Worm (Caenorhabditis elegans): Measurements from ENCODE around the gene lyst-1.

DNA sequence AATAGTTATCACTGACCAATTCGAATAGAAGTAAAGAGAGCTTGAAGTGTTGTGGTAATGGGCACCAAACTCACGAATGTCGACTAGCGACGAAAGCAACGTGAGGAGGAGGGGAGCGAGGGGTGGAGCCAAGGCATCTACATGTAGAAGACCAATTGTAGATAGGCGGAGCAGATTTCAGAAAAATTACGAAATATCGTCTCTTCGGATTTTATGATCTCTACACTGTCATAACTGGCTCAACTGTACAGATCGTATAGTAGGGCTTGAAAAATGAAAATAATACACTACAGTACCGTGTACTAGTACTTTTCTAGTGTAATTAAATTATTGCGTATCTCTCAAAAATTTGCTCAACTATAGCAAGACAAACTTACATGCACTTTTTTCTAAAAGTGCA is 47.9 kb downstream of the lyst-1 start, which contains the start of gene W03G11.4:
- TF ChIP-seq snpc-4 (tag; optimal IDR thresholded peaks at IDR 0.05): no peak
- TF ChIP-seq unc-62 (GFP tag; optimal IDR thresholded peaks at IDR 0.05): no peak
- no peak for TF ChIP-seq elt-1 (tag; optimal IDR thresholded peaks at IDR 0.05; ENCODE audit: borderline replicate concordance, insufficient read depth)
- TF ChIP-seq lsy-2 (tag; optimal IDR thresholded peaks at IDR 0.05): no peak
- no peak for TF ChIP-seq unc-39 (tag; optimal IDR thresholded peaks at IDR 0.05)
- TF ChIP-seq sem-2 (GFP tag; optimal IDR thresholded peaks at IDR 0.05): no peak
- no peak for TF ChIP-seq M03D4.4 (tag; optimal IDR thresholded peaks at IDR 0.05)
- no peak for TF ChIP-seq pha-4 (tag; optimal IDR thresholded peaks at IDR 0.05)
- no peak for TF ChIP-seq drap-1 (GFP tag; optimal IDR thresholded peaks at IDR 0.05)
- no peak for TF ChIP-seq nhr-28 (tag; optimal IDR thresholded peaks at IDR 0.05)
- no peak for TF ChIP-seq lin-13 (tag; optimal IDR thresholded peaks at IDR 0.05)
- TF ChIP-seq sptf-1 (tag; optimal IDR thresholded peaks at IDR 0.05): no peak
- no peak for TF ChIP-seq nhr-12 (tag; optimal IDR thresholded peaks at IDR 0.05)
- no peak for TF ChIP-seq mep-1 (tag; optimal IDR thresholded peaks at IDR 0.05)

Data from whole organism, mixed stage, embryonic.